Worm (Caenorhabditis elegans) whole organism, late embryonic: ENCODE results near the gene C39B5.2.

Source experiments
- C38D4.7 ChIP-seq: fragments of 200-800 bp; sonication (Bioruptor generic); optimal IDR thresholded peaks from 2 replicates; lab custom pipeline; 2018; ENCODE audit warnings: mild to moderate bottlenecking, missing genetic modification characterization, moderate library complexity, missing compliant biosample characterization
- K09A11.1 ChIP-seq: sonication (generic microtip); optimal IDR thresholded peaks from 2 replicates; lab custom pipeline; 2017; ENCODE audit warnings: antibody characterized with exemption, mild to moderate bottlenecking, missing genetic modification characterization, missing compliant biosample characterization; ENCODE audit not compliant: insufficient read depth
- T23F11.4 ChIP-seq: fragments of 200-800 bp; sonication (Bioruptor generic); optimal IDR thresholded peaks from 2 replicates; lab custom pipeline; 2018; ENCODE audit warnings: mild to moderate bottlenecking, missing genetic modification characterization, missing compliant biosample characterization
- Y22D7AL.16 ChIP-seq: sonication (generic microtip); optimal IDR thresholded peaks from 2 replicates; lab custom pipeline; 2016; ENCODE audit warnings: missing genetic modification characterization, missing compliant biosample characterization
- ahr-1 ChIP-seq: sonication (generic microtip); optimal IDR thresholded peaks from 2 replicates; lab custom pipeline; 2016; ENCODE audit warnings: missing genetic modification characterization, missing compliant biosample characterization
- ceh-18 ChIP-seq: sonication (generic microtip); optimal IDR thresholded peaks from 2 replicates; lab custom pipeline; 2016; ENCODE audit warnings: missing genetic modification characterization, missing compliant biosample characterization
- ceh-19 ChIP-seq: fragments of 200-800 bp; sonication (Bioruptor generic); optimal IDR thresholded peaks from 2 replicates; lab custom pipeline; 2018; ENCODE audit warnings: mild to moderate bottlenecking, missing genetic modification characterization, missing compliant biosample characterization
- ceh-2 ChIP-seq: sonication (generic microtip); optimal IDR thresholded peaks from 2 replicates; lab custom pipeline; 2016; ENCODE audit warnings: missing genotype, missing genetic modification characterization, missing compliant biosample characterization
- ceh-24 ChIP-seq: sonication (generic microtip); optimal IDR thresholded peaks from 2 replicates; lab custom pipeline; 2016; ENCODE audit warnings: mild to moderate bottlenecking, missing genetic modification characterization, missing compliant biosample characterization
- ceh-30 ChIP-seq: fragments of 150-350 bp; optimal IDR thresholded peaks from 2 replicates; lab custom pipeline; 2014; ENCODE audit warnings: missing biosample characterization, missing genetic modification characterization
- ceh-31 ChIP-seq: sonication (generic microtip); optimal IDR thresholded peaks from 2 replicates; lab custom pipeline; 2016; ENCODE audit warnings: missing genetic modification characterization, missing compliant biosample characterization
- ceh-34 ChIP-seq: sonication (generic microtip); optimal IDR thresholded peaks from 2 replicates; lab custom pipeline; 2016; ENCODE audit warnings: mild to moderate bottlenecking, missing genetic modification characterization, missing compliant biosample characterization
- ceh-45 ChIP-seq: fragments of 200-800 bp; sonication (Bioruptor generic); IDR thresholded peaks from 2 replicates; pipeline ENCODE4 v1.3.6; 2022; ENCODE audit warnings: missing genetic modification reagents, missing genetic modification characterization, missing compliant biosample characterization
- ceh-48 ChIP-seq: sonication (generic microtip); optimal IDR thresholded peaks from 2 replicates; lab custom pipeline; 2016; ENCODE audit warnings: missing genetic modification characterization, inconsistent platforms, missing compliant biosample characterization
- ceh-6 ChIP-seq: fragments of 200-800 bp; sonication (Bioruptor generic); optimal IDR thresholded peaks from 2 replicates; lab custom pipeline; 2018; ENCODE audit warnings: mild to moderate bottlenecking, missing genetic modification characterization, missing compliant biosample characterization
- ceh-9 ChIP-seq: sonication (generic microtip); optimal IDR thresholded peaks from 2 replicates; lab custom pipeline; 2016; ENCODE audit warnings: mild to moderate bottlenecking, missing genetic modification characterization, inconsistent platforms, missing compliant biosample characterization
- elt-2 ChIP-seq: sonication (generic microtip); optimal IDR thresholded peaks from 2 replicates; lab custom pipeline; 2016; ENCODE audit warnings: missing genetic modification reagents, missing genetic modification characterization, missing compliant biosample characterization
- elt-4 ChIP-seq: sonication (generic microtip); optimal IDR thresholded peaks from 2 replicates; lab custom pipeline; 2016; ENCODE audit warnings: missing genetic modification characterization, missing compliant biosample characterization
- eyg-1 ChIP-seq: sonication (generic microtip); optimal IDR thresholded peaks from 2 replicates; lab custom pipeline; 2016; ENCODE audit warnings: missing genotype, missing genetic modification characterization, missing compliant biosample characterization
- fax-1 ChIP-seq: sonication (generic microtip); optimal IDR thresholded peaks from 2 replicates; lab custom pipeline; 2016; ENCODE audit warnings: missing genotype, missing genetic modification characterization, missing compliant biosample characterization
- fkh-6 ChIP-seq: sonication (generic microtip); optimal IDR thresholded peaks from 2 replicates; lab custom pipeline; 2016; ENCODE audit warnings: missing genetic modification characterization, missing compliant biosample characterization
- gmeb-2 ChIP-seq: sonication (generic microtip); optimal IDR thresholded peaks from 2 replicates; lab custom pipeline; 2016; ENCODE audit warnings: missing genetic modification characterization, inconsistent platforms, missing compliant biosample characterization
- hlh-13 ChIP-seq: fragments of 200-800 bp; sonication (Bioruptor generic); optimal IDR thresholded peaks from 2 replicates; lab custom pipeline; 2018; ENCODE audit warnings: mild to moderate bottlenecking, missing genetic modification characterization, missing compliant biosample characterization
- hlh-8 ChIP-seq: sonication (generic microtip); optimal IDR thresholded peaks from 2 replicates; lab custom pipeline; 2016; ENCODE audit warnings: missing genotype, missing genetic modification characterization, missing compliant biosample characterization
- lim-6 ChIP-seq: sonication (generic microtip); optimal IDR thresholded peaks from 2 replicates; lab custom pipeline; 2016; ENCODE audit warnings: missing genetic modification characterization, missing compliant biosample characterization
- lin-11 ChIP-seq: fragments of 200-800 bp; sonication (Bioruptor generic); optimal IDR thresholded peaks from 2 replicates; lab custom pipeline; 2018; ENCODE audit warnings: mild to moderate bottlenecking, missing genetic modification characterization, missing compliant biosample characterization
- nfya-1 ChIP-seq: sonication (generic microtip); optimal IDR thresholded peaks from 2 replicates; lab custom pipeline; 2017; ENCODE audit warnings: missing genetic modification characterization, mild to moderate bottlenecking, missing compliant biosample characterization, antibody characterized with exemption, moderate library complexity
- nhr-11 ChIP-seq: fragments of 150-350 bp; optimal IDR thresholded peaks from 2 replicates; lab custom pipeline; 2014; ENCODE audit warnings: missing biosample characterization, missing genetic modification characterization
- nhr-232 ChIP-seq: sonication (generic microtip); optimal IDR thresholded peaks from 2 replicates; lab custom pipeline; 2016; ENCODE audit warnings: missing genetic modification characterization, missing compliant biosample characterization
- pag-3 ChIP-seq: sonication (generic microtip); optimal IDR thresholded peaks from 2 replicates; lab custom pipeline; 2016; ENCODE audit warnings: missing compliant biosample characterization, missing genetic modification characterization, borderline replicate concordance
- pat-9 ChIP-seq: fragments of 200-800 bp; sonication (Bioruptor generic); optimal IDR thresholded peaks from 2 replicates; lab custom pipeline; 2018; ENCODE audit warnings: mild to moderate bottlenecking, missing genetic modification characterization, moderate library complexity, missing compliant biosample characterization
- pax-1 ChIP-seq: fragments of 150-350 bp; optimal IDR thresholded peaks from 2 replicates; lab custom pipeline; 2014; ENCODE audit warnings: missing biosample characterization, missing genetic modification characterization
- pha-4 ChIP-seq: fragments of 150-350 bp; optimal IDR thresholded peaks from 2 replicates; lab custom pipeline; 2018; ENCODE audit warnings: missing biosample characterization, missing genetic modification reagents, missing genetic modification characterization
- pros-1 ChIP-seq: fragments of 150-350 bp; optimal IDR thresholded peaks from 2 replicates; lab custom pipeline; 2014; ENCODE audit warnings: missing biosample characterization, missing genetic modification reagents, missing genetic modification characterization
- ref-2 ChIP-seq: sonication (generic microtip); optimal IDR thresholded peaks from 2 replicates; lab custom pipeline; 2016; ENCODE audit warnings: missing genetic modification characterization, missing compliant biosample characterization
- rnt-1 ChIP-seq: sonication (generic microtip); optimal IDR thresholded peaks from 2 replicates; lab custom pipeline; 2016; ENCODE audit warnings: missing genetic modification characterization, missing compliant biosample characterization
- syd-9 ChIP-seq: sonication (generic microtip); optimal IDR thresholded peaks from 2 replicates; lab custom pipeline; 2016; ENCODE audit warnings: mild to moderate bottlenecking, missing genetic modification characterization, moderate library complexity, missing compliant biosample characterization
- tbx-2 ChIP-seq: sonication (generic microtip); optimal IDR thresholded peaks from 2 replicates; lab custom pipeline; 2016; ENCODE audit warnings: missing genetic modification characterization, missing compliant biosample characterization
- unc-42 ChIP-seq: sonication (generic microtip); optimal IDR thresholded peaks from 2 replicates; lab custom pipeline; 2016; ENCODE audit warnings: missing genotype, missing genetic modification characterization, missing compliant biosample characterization
- unc-55 ChIP-seq: sonication (generic microtip); optimal IDR thresholded peaks from 2 replicates; lab custom pipeline; 2017; ENCODE audit warnings: missing biosample characterization, missing genetic modification reagents, missing genetic modification characterization
- unc-86 ChIP-seq: sonication (generic microtip); optimal IDR thresholded peaks from 2 replicates; lab custom pipeline; 2016; ENCODE audit warnings: missing genetic modification characterization, missing compliant biosample characterization

C39B5.2 gene

ce11 chrIII:2227407-2227806 lies 7.3 kb upstream of the C39B5.2 start, which contains the start of gene fbxa-62:
Gene fbxa-62, plus strand, starts transcription at chrIII:2227707.
- TF ChIP-seq pros-1, result no peak
- TF ChIP-seq pag-3 (tag; lab: Kevin White, UChicago), result no peak
- no peak for TF ChIP-seq eyg-1 (tag; lab: Kevin White, UChicago)
- TF ChIP-seq nfya-1 (tag; lab: Kevin White, UChicago), result no peak
- no peak for TF ChIP-seq ceh-18
- no peak for TF ChIP-seq ceh-31 (tag; lab: Kevin White, UChicago)
- TF ChIP-seq fax-1, result no peak
- no peak for TF ChIP-seq nhr-232
- no peak for TF ChIP-seq elt-4 (tag; lab: Kevin White, UChicago)
- no peak for TF ChIP-seq ceh-19 (GFP tag; lab: Kevin White, UChicago)
- no peak for TF ChIP-seq ceh-9 (tag; lab: Kevin White, UChicago)
- TF ChIP-seq Y22D7AL.16 (tag; lab: Kevin White, UChicago), result no peak
- no peak for TF ChIP-seq tbx-2 (tag; lab: Kevin White, UChicago)
- no peak for TF ChIP-seq ceh-24 (tag; lab: Kevin White, UChicago)
- no peak for TF ChIP-seq syd-9
- TF ChIP-seq fkh-6, result no peak
- no peak for TF ChIP-seq ref-2

- TF ChIP-seq gmeb-2 (tag; lab: Kevin White, UChicago) (no peak), unc-42 (tag; lab: Kevin White, UChicago) (no peak), nhr-11 (tag; lab: Kevin White, UChicago) (no peak), ahr-1 (no peak), ceh-34 (no peak)
These were observed 2.3 kb upstream of the C39B5.2 start, which contains the start of gene fbxa-47 for ce11 chrIII:2232360-2232759. Gene fbxa-47, minus strand, starts transcription at chrIII:2232460.

ce11 chrIII:2233399-2233798 lies 1.3 kb upstream of the C39B5.2 start:
- TF ChIP-seq pha-4 (tag; lab: Kevin White, UChicago) (no peak), elt-2 (tag; lab: Kevin White, UChicago) (peak; percentile 74)

DNA sequence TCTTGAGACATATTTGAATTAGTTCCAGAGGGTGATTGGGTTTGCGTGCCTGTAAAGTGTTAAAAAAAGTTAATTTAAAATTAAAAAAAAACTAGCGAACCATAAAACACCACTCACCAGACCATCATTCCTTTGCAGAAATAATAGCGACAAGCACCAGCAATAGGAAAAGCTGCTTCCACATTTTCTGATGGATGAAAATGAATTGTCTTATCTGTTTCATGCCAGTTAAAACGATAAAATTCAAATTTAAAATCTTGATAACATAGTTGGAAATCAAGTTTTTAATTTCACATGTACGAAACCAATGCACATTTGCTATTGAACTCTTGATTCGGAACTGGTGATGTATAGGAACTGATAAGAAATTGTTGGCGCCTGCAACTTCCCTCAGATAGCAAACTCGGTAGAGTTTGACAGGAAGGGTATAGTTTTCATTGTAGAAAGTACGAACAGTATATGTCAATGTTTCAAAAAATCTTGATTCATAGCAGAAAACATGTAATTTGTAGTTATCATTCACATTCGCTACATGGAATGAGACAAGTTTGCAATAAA lies 5.0 kb downstream of the C39B5.2 start, which contains the start of gene C39B5.10:
Gene C39B5.10 (minus strand): TSS at position 51 of the 558 bp plus-strand sequence.
- no peak for TF ChIP-seq unc-86 (tag; lab: Kevin White, UChicago)
- TF ChIP-seq tbx-2 (tag; lab: Kevin White, UChicago), result no peak
- peak; percentile 13 for TF ChIP-seq elt-2 (tag; lab: Kevin White, UChicago)
- TF ChIP-seq pax-1 (tag; lab: Kevin White, UChicago), result no peak
- no peak for TF ChIP-seq rnt-1 (tag; lab: Kevin White, UChicago)
- no peak for TF ChIP-seq ceh-45 (GFP tag; lab: Robert Waterston, UW)
- no peak for TF ChIP-seq ceh-30 (tag; lab: Kevin White, UChicago)
- no peak for TF ChIP-seq fkh-6

DNA sequence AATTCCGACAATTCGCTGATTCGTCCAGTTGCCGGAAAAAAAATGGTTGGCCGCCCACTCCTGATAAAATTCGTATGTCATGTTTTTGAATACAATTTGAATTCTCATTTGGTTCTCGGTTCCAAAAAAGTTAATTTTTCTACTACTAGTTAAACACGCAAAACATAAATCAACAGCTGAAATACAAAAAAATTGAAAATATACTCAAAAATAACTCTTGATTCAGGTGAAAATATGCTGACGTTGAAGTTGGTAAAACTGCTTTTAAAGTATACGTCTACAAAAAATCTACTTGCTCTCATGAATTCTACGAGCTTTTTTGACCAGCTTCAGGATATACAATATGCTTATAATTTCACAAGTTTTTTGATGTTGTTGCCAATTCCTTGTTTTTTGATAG lies 5.8 kb downstream of the C39B5.2 start, which contains the start of gene srz-56:
Gene srz-56 (plus strand): TSS at position 301 of the 400 bp plus-strand sequence.
- TF ChIP-seq lim-6, result no peak
- no peak for TF ChIP-seq K09A11.1 (tag; lab: Kevin White, UChicago)
- TF ChIP-seq hlh-13 (GFP tag; lab: Kevin White, UChicago), result no peak
- TF ChIP-seq lin-11 (tag; lab: Kevin White, UChicago), result no peak
- TF ChIP-seq ceh-2 (tag; lab: Kevin White, UChicago), result no peak
- TF ChIP-seq hlh-8, result no peak
- TF ChIP-seq ceh-9 (tag; lab: Kevin White, UChicago), result no peak
- no peak for TF ChIP-seq Y22D7AL.16 (tag; lab: Kevin White, UChicago)
- no peak for TF ChIP-seq ceh-19 (GFP tag; lab: Kevin White, UChicago)
- no peak for TF ChIP-seq ceh-48 (tag; lab: Kevin White, UChicago)
- TF ChIP-seq eyg-1 (tag; lab: Kevin White, UChicago), result no peak
- no peak for TF ChIP-seq unc-55 (GFP tag; lab: Kevin White, UChicago)
- no peak for TF ChIP-seq ahr-1
- TF ChIP-seq ceh-6 (GFP tag; lab: Kevin White, UChicago), result no peak
- no peak for TF ChIP-seq elt-2 (tag; lab: Kevin White, UChicago)
- no peak for TF ChIP-seq T23F11.4 (GFP tag; lab: Kevin White, UChicago)
- no peak for TF ChIP-seq C38D4.7
- TF ChIP-seq nhr-232, result no peak
- TF ChIP-seq pat-9 (tag; lab: Kevin White, UChicago), result no peak
